Worm (Caenorhabditis elegans) whole organism, dauer: Measurements from ENCODE around the gene D2045.9.

Experiments
- unc-62 ChIP-seq: sonication (generic microtip); optimal IDR thresholded peaks from 2 replicates; lab custom pipeline; 2017; ENCODE audit warnings: missing biosample characterization, missing genetic modification reagents, missing genetic modification characterization

Gene D2045.9

ce11 chrIII:10525927-10526326, 50.9 kb downstream of the D2045.9 start:
- TF ChIP-seq unc-62: no peak

- no peak for TF ChIP-seq unc-62
These were observed 52.4 kb downstream of the D2045.9 start for ce11 chrIII:10527446-10527845.
